Fruit fly (Drosophila melanogaster): Measurements from ENCODE around the gene Oseg1.

- TF ChIP-seq CG8478 (optimal IDR thresholded peaks at IDR 0.05), result no peak
- no peak for TF ChIP-seq EcR (GFP tag; optimal IDR thresholded peaks at IDR 0.05)
- TF ChIP-seq pan (optimal IDR thresholded peaks at IDR 0.05), result no peak
- no peak for TF ChIP-seq usp (GFP tag; optimal IDR thresholded peaks at IDR 0.05)
- TF ChIP-seq psq (optimal IDR thresholded peaks at IDR 0.05), result no peak
Measured at dm6 chr3L:8385055-8385454, 27.6 kb downstream of the Oseg1 start.

Measured in whole organism.